Worm (Caenorhabditis elegans) whole organism, young adult: Measurements from ENCODE around the gene srg-29.

ENCODE experiments used
- F33H1.4 ChIP-seq: fragments of 200-800 bp; sonication (Bioruptor generic); IDR thresholded peaks from 2 replicates; pipeline ENCODE4 v1.3.6; 2022; ENCODE audit warnings: missing genetic modification reagents, missing genetic modification characterization, missing compliant biosample characterization
- F57A8.1 ChIP-seq: fragments of 200-800 bp; sonication (Bioruptor generic); optimal IDR thresholded peaks from 2 replicates; lab custom pipeline; 2018; ENCODE audit warnings: mild to moderate bottlenecking, missing genetic modification characterization, moderate library complexity, missing compliant biosample characterization
- T26A5.8 ChIP-seq: sonication (generic microtip); optimal IDR thresholded peaks from 2 replicates; lab custom pipeline; 2016; ENCODE audit warnings: missing genetic modification characterization, missing compliant biosample characterization
- Y53F4B.3 ChIP-seq: fragments of 200-800 bp; sonication (Bioruptor generic); IDR thresholded peaks from 2 replicates; pipeline ENCODE4 v1.3.6; 2022; ENCODE audit warnings: missing genetic modification reagents, missing genetic modification characterization, missing compliant biosample characterization
- Y56A3A.18 ChIP-seq: fragments of 200-800 bp; sonication (Bioruptor generic); IDR thresholded peaks from 2 replicates; pipeline ENCODE4 v1.3.6; 2022; ENCODE audit warnings: missing genetic modification reagents, missing genetic modification characterization, missing compliant biosample characterization
- Y79H2A.3 ChIP-seq: fragments of 200-800 bp; sonication (Bioruptor generic); conservative IDR thresholded peaks from 2 replicates; pipeline ENCODE4 v1.3.6; 2022; ENCODE audit warnings: missing genetic modification reagents, missing genetic modification characterization, missing compliant biosample characterization
- ama-1 ChIP-seq, 3 experiments: fragments of 150-350 bp in 1 of 3; sonication (generic microtip) in 2 of 3; optimal IDR thresholded peaks; 2 replicates each; lab custom pipeline; 2014 to 2018; ENCODE audit warnings: missing biosample characterization in 2 of 3, missing genetic modification characterization in 2 of 3, missing genetic modification reagents in 2 of 3
- aptf-2 ChIP-seq: fragments of 200-800 bp; sonication (Bioruptor generic); conservative IDR thresholded peaks from 2 replicates; pipeline ENCODE4 v1.3.6; 2022; ENCODE audit warnings: missing genetic modification reagents, missing genetic modification characterization, missing compliant biosample characterization
- attf-6 ChIP-seq: fragments of 200-800 bp; sonication (Bioruptor generic); IDR thresholded peaks from 2 replicates; pipeline ENCODE4 v1.3.6; 2022; ENCODE audit warnings: missing genetic modification reagents, missing genetic modification characterization, missing compliant biosample characterization
- cebp-2 ChIP-seq: fragments of 200-800 bp; sonication (Bioruptor generic); IDR thresholded peaks from 2 replicates; pipeline ENCODE4 v1.3.6; 2022; ENCODE audit warnings: missing genetic modification characterization, missing compliant biosample characterization
- ceh-58 ChIP-seq: fragments of 200-800 bp; sonication (Bioruptor generic); IDR thresholded peaks from 2 replicates; pipeline ENCODE4 v1.3.6; 2022; ENCODE audit warnings: missing genetic modification characterization, missing compliant biosample characterization
- chd-7 ChIP-seq: sonication (generic microtip); optimal IDR thresholded peaks from 2 replicates; lab custom pipeline; 2016; ENCODE audit warnings: mild to moderate bottlenecking, missing genetic modification characterization, moderate library complexity, missing compliant biosample characterization
- dpff-1 ChIP-seq: sonication (generic microtip); optimal IDR thresholded peaks from 2 replicates; lab custom pipeline; 2017; ENCODE audit warnings: mild to moderate bottlenecking, missing genetic modification characterization, missing compliant biosample characterization
- efl-1 ChIP-seq: fragments of 150-350 bp; optimal IDR thresholded peaks from 2 replicates; lab custom pipeline; 2014; ENCODE audit warnings: missing biosample characterization, missing genetic modification reagents, missing genetic modification characterization
- egrh-3 ChIP-seq: fragments of 200-800 bp; sonication (Bioruptor generic); IDR thresholded peaks from 2 replicates; pipeline ENCODE4 v1.3.6; 2022; ENCODE audit warnings: missing genetic modification reagents, missing genetic modification characterization, missing compliant biosample characterization
- fkh-3 ChIP-seq: sonication (generic microtip); optimal IDR thresholded peaks from 2 replicates; lab custom pipeline; 2016; ENCODE audit warnings: mild to moderate bottlenecking, missing genetic modification characterization, missing compliant biosample characterization
- him-1 ChIP-seq: sonication (generic microtip); optimal IDR thresholded peaks from 2 replicates; lab custom pipeline; 2016; ENCODE audit warnings: missing genotype, missing genetic modification reagents, missing genetic modification characterization, missing compliant biosample characterization
- hmg-20 ChIP-seq: fragments of 200-800 bp; sonication (Bioruptor generic); IDR thresholded peaks from 2 replicates; pipeline ENCODE4 v1.3.6; 2022; ENCODE audit warnings: missing genetic modification reagents, missing genetic modification characterization, missing compliant biosample characterization
- let-607 ChIP-seq, 2 experiments: fragments of 200-800 bp in 1 of 2; sonication (Bioruptor generic) in 1 of 2; sonication (generic microtip) in 1 of 2; optimal IDR thresholded peaks; 2 replicates each; lab custom pipeline; 2016 to 2018; ENCODE audit warnings: mild to moderate bottlenecking in 2 of 2, missing compliant biosample characterization in 2 of 2, missing genetic modification characterization in 2 of 2, moderate library complexity in 2 of 2, missing genotype in 1 of 2
- madf-10 ChIP-seq: sonication (generic microtip); optimal IDR thresholded peaks from 2 replicates; lab custom pipeline; 2016; ENCODE audit warnings: mild to moderate bottlenecking, missing genetic modification characterization, missing compliant biosample characterization
- madf-6 ChIP-seq: fragments of 200-800 bp; sonication (Bioruptor generic); IDR thresholded peaks from 2 replicates; pipeline ENCODE4 v1.3.6; 2022; ENCODE audit warnings: missing genetic modification reagents, missing genetic modification characterization, missing compliant biosample characterization
- nhr-179 ChIP-seq: sonication (generic microtip); optimal IDR thresholded peaks from 2 replicates; lab custom pipeline; 2016; ENCODE audit warnings: mild to moderate bottlenecking, missing genetic modification characterization, missing compliant biosample characterization
- nhr-80 ChIP-seq: sonication (generic microtip); optimal IDR thresholded peaks from 2 replicates; lab custom pipeline; 2016; ENCODE audit warnings: missing genetic modification characterization, missing compliant biosample characterization
- pbrm-1 ChIP-seq: fragments of 200-800 bp; sonication (Bioruptor generic); IDR thresholded peaks from 2 replicates; pipeline ENCODE4 v1.3.6; 2022; ENCODE audit warnings: missing genetic modification reagents, missing genetic modification characterization, missing compliant biosample characterization
- pha-4 ChIP-seq: fragments of 150-350 bp; sonication (generic microtip); optimal IDR thresholded peaks from 2 replicates; lab custom pipeline; 2014; ENCODE audit warnings: missing biosample characterization, missing genetic modification reagents, missing genetic modification characterization
- rcor-1 ChIP-seq: fragments of 200-800 bp; sonication (Bioruptor generic); IDR thresholded peaks from 2 replicates; pipeline ENCODE4 v1.3.6; 2022; ENCODE audit warnings: missing genetic modification reagents, missing genetic modification characterization, missing compliant biosample characterization
- rpc-1 ChIP-seq, 2 experiments: fragments of 150-350 bp in 1 of 2; sonication (generic microtip) in 1 of 2; optimal IDR thresholded peaks; 2 replicates each; lab custom pipeline; 2014 to 2018; ENCODE audit warnings: missing biosample characterization in 1 of 2, missing genetic modification characterization in 1 of 2, missing genetic modification reagents in 1 of 2, missing genotype in 1 of 2
- sdz-38 ChIP-seq: sonication (generic microtip); optimal IDR thresholded peaks from 2 replicates; lab custom pipeline; 2016; ENCODE audit warnings: missing genotype, missing genetic modification characterization, missing compliant biosample characterization
- snpc-1.1 ChIP-seq: sonication (generic microtip); optimal IDR thresholded peaks from 2 replicates; lab custom pipeline; 2017; ENCODE audit warnings: missing genetic modification characterization, mild to moderate bottlenecking, missing compliant biosample characterization, antibody characterized with exemption, moderate library complexity, missing genotype, missing genetic modification reagents; ENCODE audit not compliant: insufficient read depth
- sptf-2 ChIP-seq: fragments of 200-800 bp; sonication (Bioruptor generic); optimal IDR thresholded peaks from 2 replicates; lab custom pipeline; 2018; ENCODE audit warnings: mild to moderate bottlenecking, missing genetic modification characterization, missing compliant biosample characterization
- tlf-1 ChIP-seq: fragments of 200-800 bp; sonication (Bioruptor generic); optimal IDR thresholded peaks from 2 replicates; lab custom pipeline; 2018; ENCODE audit warnings: mild to moderate bottlenecking, missing genetic modification characterization, missing compliant biosample characterization
- unc-130 ChIP-seq: sonication (generic microtip); optimal IDR thresholded peaks from 2 replicates; lab custom pipeline; 2016; ENCODE audit warnings: missing genetic modification reagents, missing genetic modification characterization, missing compliant biosample characterization
- zfh-2 ChIP-seq: fragments of 200-800 bp; sonication (Bioruptor generic); conservative IDR thresholded peaks from 2 replicates; pipeline ENCODE4 v1.3.6; 2022; ENCODE audit warnings: missing genetic modification reagents, missing genetic modification characterization, missing compliant biosample characterization
- ztf-18 ChIP-seq: sonication (generic microtip); optimal IDR thresholded peaks from 2 replicates; lab custom pipeline; 2016; ENCODE audit warnings: missing genotype, mild to moderate bottlenecking, missing genetic modification characterization, missing compliant biosample characterization
- ztf-25 ChIP-seq: fragments of 200-800 bp; sonication (Bioruptor generic); IDR thresholded peaks from 2 replicates; pipeline ENCODE4 v1.3.6; 2022; ENCODE audit warnings: missing genetic modification reagents, missing genetic modification characterization, missing compliant biosample characterization
- ztf-3 ChIP-seq: fragments of 200-800 bp; sonication (Bioruptor generic); optimal IDR thresholded peaks from 2 replicates; lab custom pipeline; 2018; ENCODE audit warnings: mild to moderate bottlenecking, missing genetic modification characterization, missing compliant biosample characterization

Gene srg-29

DNA sequence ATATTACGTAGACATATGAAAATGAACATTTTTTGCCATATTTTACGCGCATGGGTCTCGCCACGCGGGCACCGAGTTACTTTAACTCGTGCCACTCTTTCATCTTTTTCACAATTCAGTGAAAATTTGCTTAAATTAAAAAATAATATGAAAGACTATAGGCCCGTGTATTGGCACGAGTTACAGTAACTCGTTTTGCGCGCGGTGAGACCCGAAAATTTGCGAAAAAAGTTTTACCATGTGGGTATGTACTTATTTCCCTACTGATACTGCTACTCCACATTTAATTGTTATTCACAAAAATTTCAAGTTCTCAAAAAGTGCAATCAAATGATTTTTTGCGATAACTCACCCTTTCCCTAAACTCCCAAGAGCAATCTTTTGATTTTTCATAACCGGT is 39.2 kb upstream of the srg-29 start:
- TF ChIP-seq unc-130 (GFP tag; lab: Kevin White, UChicago) = no peak
- TF ChIP-seq aptf-2 (GFP tag; lab: Robert Waterston, UW) = no peak
- no peak for TF ChIP-seq ceh-58 (GFP tag; lab: Robert Waterston, UW)
- TF ChIP-seq him-1 (tag; lab: Kevin White, UChicago) = no peak
- TF ChIP-seq F57A8.1 (GFP tag; lab: Kevin White, UChicago) = no peak
- no peak for TF ChIP-seq Y56A3A.18 (GFP tag; lab: Robert Waterston, UW)
- TF ChIP-seq attf-6 (GFP tag; lab: Robert Waterston, UW) = no peak

DNA sequence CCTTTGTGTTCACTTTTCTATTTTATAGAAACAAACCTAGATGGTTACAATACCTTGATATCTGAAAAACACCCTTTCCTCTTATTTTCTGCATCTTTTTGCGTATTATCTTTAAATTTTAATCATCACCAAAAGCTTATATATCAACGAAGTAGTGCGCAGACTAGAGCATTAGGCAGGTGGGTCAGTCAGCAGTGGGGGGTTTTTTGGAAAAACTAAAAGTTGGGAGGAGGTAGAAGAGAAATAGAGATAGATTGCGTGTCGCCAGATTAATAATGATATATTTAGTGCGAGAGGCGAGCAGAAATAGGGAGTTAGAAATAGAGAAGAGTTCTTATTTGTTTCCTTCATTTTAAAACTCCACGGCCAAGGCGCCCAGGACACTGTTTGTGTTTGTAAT is 35.8 kb upstream of the srg-29 start:
- no peak for TF ChIP-seq Y56A3A.18 (GFP tag; lab: Robert Waterston, UW)
- no peak for TF ChIP-seq madf-6

DNA sequence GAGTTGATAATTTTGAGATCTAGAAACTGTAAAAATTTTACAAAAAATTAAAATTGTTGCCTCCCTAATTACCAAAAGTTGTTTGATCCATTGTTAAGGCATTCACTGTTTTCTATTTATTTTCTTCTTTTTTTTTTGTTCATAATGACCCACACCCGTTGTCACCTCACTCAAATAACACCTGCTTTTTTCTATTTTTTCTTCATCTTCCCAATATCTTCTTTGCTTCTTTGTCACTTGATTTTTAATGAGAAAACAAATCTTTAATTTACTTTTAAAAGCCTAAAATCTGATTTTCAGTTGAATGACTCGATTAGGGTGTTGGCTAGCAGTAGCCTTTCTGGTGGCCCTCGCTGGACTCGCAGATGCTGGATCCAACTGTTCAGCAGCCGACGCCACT is 33.6 kb upstream of the srg-29 start, which contains the start of gene ncx-2:
ncx-2 (plus strand) TSS at position 301 of the 400 bp plus-strand sequence.
- TF ChIP-seq madf-10 (no peak), hmg-20 (GFP tag; lab: Robert Waterston, UW) (no peak), sptf-2 (no peak), let-607 (tag; optimal IDR thresholded peaks at IDR 0.05; lab: Kevin White, UChicago) (no peak), cebp-2 (GFP tag; lab: Robert Waterston, UW) (no peak), Y79H2A.3 (GFP tag; lab: Robert Waterston, UW) (no peak)

DNA sequence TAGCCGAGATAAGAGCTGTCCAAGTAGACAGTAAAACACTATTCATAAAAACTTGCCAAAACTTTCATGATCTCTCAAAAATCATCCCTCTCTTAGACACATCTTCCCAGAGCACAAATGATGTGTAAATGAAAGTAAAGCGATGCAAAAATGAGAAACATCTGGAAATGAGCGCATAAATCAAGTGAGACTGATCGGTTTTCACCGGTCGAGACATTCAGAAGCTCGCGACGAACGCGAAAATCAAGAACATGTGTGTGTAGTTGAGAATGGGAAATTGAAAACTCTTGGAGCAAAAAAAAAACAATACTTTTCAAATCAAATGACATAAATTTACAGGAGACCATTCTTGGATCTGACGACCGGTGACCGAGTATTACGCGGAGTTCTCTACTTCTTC is 32.6 kb upstream of the srg-29 start:
- no peak for TF ChIP-seq tlf-1 (GFP tag; lab: Kevin White, UChicago)
- no peak for TF ChIP-seq pbrm-1
- no peak for TF ChIP-seq dpff-1
- no peak for TF ChIP-seq nhr-80 (tag; lab: Kevin White, UChicago)
- TF ChIP-seq rcor-1 (GFP tag; lab: Robert Waterston, UW) = no peak
- TF ChIP-seq ztf-18 (tag; lab: Kevin White, UChicago) = no peak
- TF ChIP-seq nhr-179 (tag; lab: Kevin White, UChicago) = no peak
- no peak for TF ChIP-seq ama-1 (optimal IDR thresholded peaks at IDR 0.05; lab: Kevin White, UChicago)
- TF ChIP-seq ama-1 (GFP tag; optimal IDR thresholded peaks at IDR 0.05; lab: Kevin White, UChicago) = no peak

DNA sequence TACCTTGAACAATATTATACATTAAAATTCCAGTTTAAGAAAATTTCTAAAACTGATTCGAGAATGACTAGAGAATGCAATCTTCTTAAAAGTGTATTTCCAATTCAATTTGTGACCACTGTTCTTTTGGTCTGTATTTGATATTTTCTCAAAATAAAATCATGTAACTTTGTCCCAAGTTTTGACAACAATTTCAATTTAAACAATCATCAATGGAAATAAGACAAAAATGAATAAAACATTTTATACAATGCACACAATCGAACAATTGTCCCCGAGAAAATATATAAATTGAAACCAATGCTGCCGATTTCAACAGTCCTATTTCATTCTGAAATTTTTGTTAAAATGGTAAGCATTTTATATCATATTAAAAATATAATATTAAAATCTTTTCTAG is 25.3 kb upstream of the srg-29 start, which contains the start of gene C10G8.4:
C10G8.4 (plus strand) TSS at position 301 of the 400 bp plus-strand sequence.
- TF ChIP-seq attf-6 (GFP tag; lab: Robert Waterston, UW) = no peak
- no peak for TF ChIP-seq rpc-1 (optimal IDR thresholded peaks at IDR 0.05; lab: Kevin White, UChicago)
- no peak for TF ChIP-seq rpc-1 (tag; optimal IDR thresholded peaks at IDR 0.05; lab: Kevin White, UChicago)
- TF ChIP-seq, all 124 proteins: peak for 0

DNA sequence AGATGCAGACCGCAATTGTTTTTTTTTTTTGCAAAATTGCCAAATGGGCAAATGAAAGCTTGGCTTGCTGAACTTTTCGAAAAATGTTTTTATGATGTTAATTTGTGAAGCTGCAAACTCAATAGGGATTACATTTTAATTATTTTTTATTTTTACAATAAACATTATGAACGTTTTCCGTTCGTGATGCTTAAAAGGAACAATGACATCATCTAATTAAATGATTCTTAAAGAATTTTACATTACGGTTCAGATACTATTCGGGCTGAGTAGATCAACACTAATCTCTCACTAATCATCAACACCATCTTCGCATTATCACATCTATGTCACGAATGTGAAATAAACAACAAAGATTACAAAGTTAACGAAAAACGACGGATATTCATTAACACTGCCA is 24.5 kb upstream of the srg-29 start, which contains the start of gene C10G8.3:
C10G8.3 (plus strand) TSS at position 301 of the 400 bp plus-strand sequence.
- no peak for TF ChIP-seq T26A5.8 (tag; lab: Kevin White, UChicago)
- no peak for TF ChIP-seq fkh-3 (tag; lab: Kevin White, UChicago)
- no peak for TF ChIP-seq Y53F4B.3 (GFP tag; lab: Robert Waterston, UW)
- no peak for TF ChIP-seq egrh-3
- TF ChIP-seq chd-7 (tag; lab: Kevin White, UChicago) = no peak
- no peak for TF ChIP-seq F33H1.4
- TF ChIP-seq tlf-1 (GFP tag; lab: Kevin White, UChicago) = no peak
- no peak for TF ChIP-seq ztf-25 (GFP tag; lab: Robert Waterston, UW)
- no peak for TF ChIP-seq cebp-2 (GFP tag; lab: Robert Waterston, UW)
- TF ChIP-seq pha-4 = no peak
- no peak for TF ChIP-seq ztf-3
- TF ChIP-seq efl-1 = no peak
- TF ChIP-seq sdz-38 (tag; lab: Kevin White, UChicago) = no peak
- no peak for TF ChIP-seq snpc-1.1
- TF ChIP-seq zfh-2 (GFP tag; lab: Robert Waterston, UW) = no peak
